Fruit fly (Drosophila melanogaster) whole organism, pupa: Measurements from ENCODE around the gene CycD.

Experiments used
- CG10348 ChIP-seq: fragments of 200-800 bp; sonication (Bioruptor generic); IDR thresholded peaks from 2 replicates; pipeline ENCODE4 v1.3.6; 2022; ENCODE audit warnings: missing biosample characterization, missing genetic modification characterization
- CG12605 ChIP-seq: fragments of 200-800 bp; sonication (Bioruptor generic); IDR thresholded peaks from 2 replicates; pipeline ENCODE4 v1.3.6; 2022; ENCODE audit warnings: missing biosample characterization, missing genetic modification characterization
- CG13204 ChIP-seq: fragments of 200-800 bp; sonication (Bioruptor generic); optimal IDR thresholded peaks from 2 replicates; lab custom pipeline; 2018; ENCODE audit warnings: missing biosample characterization, mild to moderate bottlenecking, missing genetic modification characterization, moderate library complexity
- CG14655 ChIP-seq: fragments of 200-800 bp; sonication (Bioruptor generic); optimal IDR thresholded peaks from 3 replicates; lab custom pipeline; 2017; ENCODE audit warnings: mild to moderate bottlenecking, missing biosample characterization, missing genetic modification reagents, missing genetic modification characterization
- CG15710 ChIP-seq: fragments of 200-800 bp; sonication (Bioruptor generic); optimal IDR thresholded peaks from 2 replicates; lab custom pipeline; 2018; ENCODE audit warnings: missing biosample characterization, mild to moderate bottlenecking, missing genetic modification characterization, moderate library complexity
- CG17806 ChIP-seq: fragments of 200-800 bp; sonication (Bioruptor generic); optimal IDR thresholded peaks from 2 replicates; lab custom pipeline; 2018; ENCODE audit warnings: missing biosample characterization, mild to moderate bottlenecking, missing genetic modification characterization, moderate library complexity
- CG32121 ChIP-seq: fragments of 200-800 bp; sonication (Bioruptor generic); IDR thresholded peaks from 2 replicates; pipeline ENCODE4 v1.3.6; 2022; ENCODE audit warnings: missing biosample characterization, missing genetic modification characterization
- CG34367 ChIP-seq: fragments of 200-800 bp; sonication (Bioruptor generic); optimal IDR thresholded peaks from 2 replicates; lab custom pipeline; 2018; ENCODE audit warnings: missing biosample characterization, mild to moderate bottlenecking, missing genetic modification characterization
- CG8159 ChIP-seq: fragments of 200-800 bp; sonication (Bioruptor generic); optimal IDR thresholded peaks from 3 replicates; lab custom pipeline; 2018; ENCODE audit warnings: missing biosample characterization, mild to moderate bottlenecking, missing genetic modification characterization, moderate library complexity
- CG8301 ChIP-seq: fragments of 200-800 bp; sonication (Bioruptor generic); optimal IDR thresholded peaks from 2 replicates; lab custom pipeline; 2018; ENCODE audit warnings: missing biosample characterization, mild to moderate bottlenecking, missing genetic modification characterization
- CG9948 ChIP-seq: fragments of 200-800 bp; sonication (Bioruptor generic); optimal IDR thresholded peaks from 2 replicates; lab custom pipeline; 2018; ENCODE audit warnings: missing biosample characterization, mild to moderate bottlenecking, missing genetic modification characterization, moderate library complexity
- D1 ChIP-seq: fragments of 200-800 bp; sonication (Bioruptor generic); optimal IDR thresholded peaks from 2 replicates; lab custom pipeline; 2018; ENCODE audit warnings: missing biosample characterization, mild to moderate bottlenecking, missing genetic modification characterization, moderate library complexity
- EcR ChIP-seq: fragments of 200-800 bp; sonication (Bioruptor generic); optimal IDR thresholded peaks from 3 replicates; lab custom pipeline; 2019; ENCODE audit warnings: missing biosample characterization, missing genetic modification characterization, mild to moderate bottlenecking, moderate library complexity, missing genetic modification reagents
- Ets98B ChIP-seq: fragments of 200-800 bp; sonication (Bioruptor generic); IDR thresholded peaks from 2 replicates; pipeline ENCODE4 v1.3.6; 2022; ENCODE audit warnings: missing biosample characterization, missing genetic modification characterization
- Pif1A ChIP-seq: fragments of 200-800 bp; sonication (Bioruptor generic); optimal IDR thresholded peaks from 3 replicates; lab custom pipeline; 2016; ENCODE audit warnings: missing biosample characterization, missing genetic modification characterization
- Pif1B ChIP-seq: fragments of 200-800 bp; sonication (Bioruptor generic); optimal IDR thresholded peaks from 3 replicates; lab custom pipeline; 2016; ENCODE audit warnings: missing biosample characterization, missing genetic modification characterization
- Snoo ChIP-seq: fragments of 200-800 bp; sonication (Bioruptor generic); optimal IDR thresholded peaks from 3 replicates; lab custom pipeline; 2017; ENCODE audit warnings: missing biosample characterization, mild to moderate bottlenecking, missing genetic modification characterization, inconsistent platforms
- fd96Ca ChIP-seq: fragments of 200-800 bp; sonication (Bioruptor generic); IDR thresholded peaks from 3 replicates; pipeline ENCODE4 v1.3.6; 2022; ENCODE audit warnings: missing biosample characterization, missing genetic modification characterization
- gl ChIP-seq: fragments of 200-800 bp; sonication (Bioruptor generic); optimal IDR thresholded peaks from 2 replicates; lab custom pipeline; 2018; ENCODE audit warnings: missing biosample characterization, mild to moderate bottlenecking, missing genetic modification characterization
- rn ChIP-seq: fragments of 200-800 bp; sonication (Bioruptor generic); IDR thresholded peaks from 2 replicates; pipeline ENCODE4 v1.3.6; 2022; ENCODE audit warnings: missing biosample characterization, missing genetic modification characterization

CycD gene

DNA sequence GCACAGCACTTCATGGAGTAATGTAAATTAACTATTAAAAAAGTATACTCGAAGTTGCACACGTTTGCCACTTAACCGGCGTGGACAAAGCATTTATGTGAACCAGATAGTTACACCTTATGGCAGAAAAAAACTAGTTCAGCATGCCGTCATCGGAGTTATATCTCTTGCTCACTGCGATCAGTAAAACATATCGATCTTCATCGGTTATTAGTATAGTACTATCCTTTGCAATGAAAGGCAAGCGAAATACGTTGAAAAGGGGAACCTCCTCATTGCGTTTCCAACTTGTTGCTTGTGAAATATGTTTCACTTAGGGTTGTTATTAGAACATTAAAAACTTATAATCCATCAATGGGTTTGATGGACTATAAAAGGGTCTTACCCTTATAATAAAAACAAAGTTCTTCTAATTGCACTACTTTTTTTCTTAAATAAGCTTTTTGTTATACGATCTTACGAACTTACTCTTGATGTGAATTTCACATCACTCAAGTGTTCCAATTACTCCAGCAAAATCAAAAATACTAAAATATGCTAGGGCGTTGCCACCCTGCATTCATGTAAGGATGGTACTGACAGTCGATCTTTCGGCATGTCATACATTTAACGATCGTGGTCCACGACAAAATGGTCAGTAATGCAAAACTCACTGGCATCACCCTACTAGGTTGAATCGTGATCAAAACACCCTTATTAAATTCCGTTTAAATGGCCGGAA lies at the start of gene CycD:
CycD (minus strand) TSS at position 113 of the 721 bp plus-strand sequence.
- TF ChIP-seq CG32121 (GFP tag; lab: Robert Waterston, UW) (no peak; the same call in 1 of the 2 replicates), Snoo (tag; lab: Kevin White, UChicago) (no peak), CG8159 (tag; lab: Kevin White, UChicago) (no peak), fd96Ca (GFP tag; lab: Robert Waterston, UW) (no peak), CG9948 (tag; lab: Kevin White, UChicago) (no peak), rn (GFP tag; lab: Robert Waterston, UW) (no peak), D1 (tag; lab: Kevin White, UChicago) (no peak), Pif1B (GFP tag; lab: Kevin White, UChicago) (no peak), CG15710 (tag; lab: Kevin White, UChicago) (no peak), CG34367 (no peak), CG8301 (no peak), CG14655 (no peak), CG10348 (GFP tag; lab: Robert Waterston, UW) (no peak), CG13204 (GFP tag; lab: Kevin White, UChicago) (no peak), Ets98B (GFP tag; lab: Robert Waterston, UW) (no peak), gl (tag; lab: Kevin White, UChicago) (no peak), EcR (GFP tag; lab: Kevin White, UChicago) (no peak)

DNA sequence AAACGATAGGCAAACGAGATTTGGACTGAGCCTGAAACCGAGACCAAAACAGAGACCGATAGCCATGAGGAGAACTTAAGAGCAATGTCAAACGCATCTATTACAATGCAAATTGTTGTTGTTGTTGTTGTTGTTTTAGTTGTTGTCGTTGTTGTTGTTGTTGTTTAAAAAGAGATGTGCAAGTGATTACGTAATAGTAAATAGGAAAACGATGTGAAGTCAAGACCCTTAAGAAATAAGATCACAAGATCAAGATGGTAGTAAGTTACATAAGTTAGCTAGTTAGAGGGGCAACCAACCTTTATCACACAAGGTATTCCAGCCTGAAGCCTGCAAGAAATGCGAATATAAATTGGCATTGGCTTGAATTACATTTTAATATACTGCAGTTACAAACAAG lies 40.6 kb upstream of the CycD start:
- no peak for TF ChIP-seq CG13204 (GFP tag; lab: Kevin White, UChicago)

DNA sequence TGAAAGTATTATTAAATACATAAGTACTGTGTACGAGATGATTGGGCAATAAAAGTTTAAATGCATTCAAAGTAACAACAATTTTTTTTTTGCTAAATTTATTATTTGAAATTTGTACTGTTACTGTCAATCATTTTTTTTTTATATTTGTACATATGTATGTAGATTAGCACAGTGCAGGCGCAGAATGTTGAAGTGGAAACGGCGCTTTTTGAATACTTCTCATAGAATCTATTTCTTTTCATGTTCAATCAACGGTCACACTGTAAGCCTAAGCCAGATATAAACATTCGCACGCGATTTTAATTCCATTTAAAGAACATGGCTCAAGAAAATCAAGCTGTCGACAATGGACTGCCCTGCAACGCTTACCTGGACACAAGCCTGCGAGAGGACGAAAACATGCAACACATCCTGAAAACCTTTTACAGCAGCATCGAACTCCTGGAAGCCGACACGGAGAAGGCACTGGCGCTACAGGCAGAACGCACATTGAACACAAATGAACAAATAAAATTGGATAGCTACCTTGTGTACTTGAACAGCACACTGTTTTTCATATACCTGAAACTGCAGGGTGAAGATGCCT lies 35.4 kb upstream of the CycD start, which contains the start of gene Rrp47:
Rrp47 (plus strand) TSS at position 163 of the 589 bp plus-strand sequence.
- TF ChIP-seq D1 (tag; lab: Kevin White, UChicago) (peak; percentile 24), EcR (GFP tag; lab: Kevin White, UChicago) (no peak)
- TF ChIP-seq, all 21 proteins: peak for 1

DNA sequence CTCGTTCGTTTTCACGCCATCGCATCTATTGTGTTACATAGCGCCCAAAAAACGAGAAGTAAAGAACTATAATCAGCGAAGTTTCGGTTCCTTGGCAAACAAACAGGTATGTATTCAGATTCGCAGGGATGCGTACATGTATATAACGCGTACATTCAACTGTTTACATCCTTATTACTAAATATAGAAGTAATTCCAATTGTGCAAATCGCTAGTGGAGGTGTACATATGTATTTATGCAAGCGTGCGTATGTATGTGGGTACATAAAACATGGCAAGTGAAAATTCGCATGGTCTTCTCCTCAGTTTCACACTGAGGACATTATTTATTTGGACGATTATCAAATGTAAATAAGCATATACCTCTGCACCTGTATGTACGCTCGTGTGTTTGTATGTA lies 32.1 kb upstream of the CycD start:
- no peak for TF ChIP-seq gl (tag; lab: Kevin White, UChicago)
- no peak for TF ChIP-seq D1 (tag; lab: Kevin White, UChicago)
- TF ChIP-seq, all 21 proteins: peak for 0

DNA sequence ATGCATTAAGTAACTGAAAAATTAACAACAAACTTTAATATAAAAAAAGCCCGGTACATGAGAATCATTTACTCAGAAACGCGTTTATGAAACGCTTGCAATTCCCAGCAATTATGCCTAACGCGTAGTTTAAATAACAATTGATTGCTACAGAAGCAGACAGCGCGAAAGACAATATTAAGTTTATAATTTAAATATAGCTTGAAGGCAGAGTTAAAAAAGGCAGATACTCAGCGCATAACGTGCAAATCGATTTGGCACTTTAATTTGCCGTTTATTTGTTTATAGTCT lies 31.4 kb upstream of the CycD start, which contains the start of gene CG8924:
CG8924 (plus strand) TSS at position 122 of the 291 bp plus-strand sequence.
- TF ChIP-seq Pif1B (GFP tag; lab: Kevin White, UChicago) (no peak), CG13204 (GFP tag; lab: Kevin White, UChicago) (no peak), CG14655 (no peak), Ets98B (GFP tag; lab: Robert Waterston, UW) (no peak), Snoo (tag; lab: Kevin White, UChicago) (no peak), CG10348 (GFP tag; lab: Robert Waterston, UW) (no peak), CG32121 (GFP tag; lab: Robert Waterston, UW) (no peak), CG12605 (GFP tag; lab: Robert Waterston, UW) (no peak), fd96Ca (GFP tag; lab: Robert Waterston, UW) (no peak), gl (tag; lab: Kevin White, UChicago) (no peak), CG8301 (no peak), CG15710 (tag; lab: Kevin White, UChicago) (no peak), CG17806 (tag; lab: Kevin White, UChicago) (no peak), EcR (GFP tag; lab: Kevin White, UChicago) (no peak), CG9948 (tag; lab: Kevin White, UChicago) (no peak), D1 (tag; lab: Kevin White, UChicago) (no peak), rn (GFP tag; lab: Robert Waterston, UW) (no peak), Pif1A (GFP tag; lab: Kevin White, UChicago) (no peak), CG8159 (tag; lab: Kevin White, UChicago) (no peak)

DNA sequence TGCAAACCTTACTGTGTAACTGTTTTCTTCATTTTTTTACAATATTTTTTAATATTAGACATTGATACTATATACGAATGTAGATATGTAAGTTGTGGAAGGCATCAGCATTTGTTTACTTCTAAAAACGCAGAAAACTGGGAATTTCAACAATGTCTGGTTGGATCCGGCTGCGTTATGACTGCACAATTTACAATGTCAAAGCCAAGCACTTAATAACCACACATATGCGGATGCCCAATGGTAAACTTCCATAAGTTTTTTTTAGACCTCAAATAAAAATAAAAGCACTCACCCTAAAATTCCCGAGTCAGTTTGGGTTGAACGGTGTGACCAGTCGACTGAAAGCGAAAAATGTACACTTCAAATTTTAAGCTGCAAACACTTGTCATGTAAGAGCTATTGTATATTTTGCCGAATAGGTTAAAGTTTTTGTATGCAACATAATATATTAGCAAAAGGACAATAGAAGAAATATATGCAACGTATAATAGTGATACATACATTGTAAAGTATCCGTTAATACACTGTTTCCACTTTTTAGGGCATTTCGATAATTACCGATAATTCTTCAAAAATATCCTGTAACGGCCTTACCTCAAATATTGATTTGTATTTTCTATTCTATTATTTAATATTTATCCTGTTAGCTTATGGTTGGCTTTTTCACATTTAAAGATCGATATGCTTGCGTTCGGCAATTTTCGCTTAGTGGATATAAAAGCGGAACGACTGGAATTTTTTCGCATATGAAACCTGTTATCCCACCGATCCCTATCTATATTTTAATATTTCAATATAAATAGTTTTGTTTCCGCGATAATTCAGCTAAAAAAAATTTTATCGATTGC lies 30.9 kb upstream of the CycD start, which contains the start of gene Stim:
Stim (minus strand) TSS at position 347 of the 851 bp plus-strand sequence.
- TF ChIP-seq Snoo (tag; lab: Kevin White, UChicago) (no peak), CG12605 (GFP tag; lab: Robert Waterston, UW) (no peak), EcR (GFP tag; lab: Kevin White, UChicago) (no peak), Pif1A (GFP tag; lab: Kevin White, UChicago) (no peak), CG32121 (GFP tag; lab: Robert Waterston, UW) (no peak), CG8301 (no peak), CG10348 (GFP tag; lab: Robert Waterston, UW) (no peak), D1 (tag; lab: Kevin White, UChicago) (no peak), gl (tag; lab: Kevin White, UChicago) (no peak), CG14655 (no peak), CG13204 (GFP tag; lab: Kevin White, UChicago) (no peak), rn (GFP tag; lab: Robert Waterston, UW) (no peak), fd96Ca (GFP tag; lab: Robert Waterston, UW) (no peak), CG8159 (tag; lab: Kevin White, UChicago) (no peak)
